Fruit fly (Drosophila melanogaster) whole organism, prepupa: Measurements from ENCODE around the gene Pp1alpha-96A.

Source experiments
- Blimp-1 ChIP-seq: fragments of 200-800 bp; sonication (Bioruptor generic); optimal IDR thresholded peaks from 3 replicates; lab custom pipeline; 2017; ENCODE audit warnings: missing biosample characterization, missing genetic modification characterization, mild to moderate bottlenecking, moderate library complexity, missing genetic modification reagents
- CG10631 ChIP-seq: fragments of 200-800 bp; sonication (Bioruptor generic); optimal IDR thresholded peaks from 2 replicates; lab custom pipeline; 2016; ENCODE audit warnings: missing biosample characterization, missing genetic modification characterization
- CG11902 ChIP-seq: fragments of 200-800 bp; sonication (Bioruptor generic); optimal IDR thresholded peaks from 3 replicates; lab custom pipeline; 2016; ENCODE audit warnings: missing biosample characterization, missing genetic modification characterization
- CG1621 ChIP-seq: fragments of 200-800 bp; sonication (Bioruptor generic); optimal IDR thresholded peaks from 3 replicates; lab custom pipeline; 2018; ENCODE audit warnings: missing biosample characterization, mild to moderate bottlenecking, missing genetic modification characterization
- CG16779 ChIP-seq: fragments of 200-800 bp; sonication (Bioruptor generic); optimal IDR thresholded peaks from 3 replicates; lab custom pipeline; 2017; ENCODE audit warnings: missing biosample characterization, mild to moderate bottlenecking, missing genetic modification characterization
- CG3032 ChIP-seq: fragments of 200-800 bp; optimal IDR thresholded peaks from 2 replicates; lab custom pipeline; 2019; ENCODE audit warnings: missing biosample characterization, mild to moderate bottlenecking, missing genetic modification characterization, moderate library complexity
- CG31627 ChIP-seq: fragments of 200-800 bp; sonication (Bioruptor generic); optimal IDR thresholded peaks from 3 replicates; lab custom pipeline; 2016; ENCODE audit warnings: missing biosample characterization, missing genetic modification characterization
- CG32006 ChIP-seq: fragments of 200-800 bp; sonication (Bioruptor generic); optimal IDR thresholded peaks from 3 replicates; lab custom pipeline; 2017; ENCODE audit warnings: missing biosample characterization, mild to moderate bottlenecking, missing genetic modification characterization
- CG7368 ChIP-seq: fragments of 200-800 bp; sonication (Bioruptor generic); optimal IDR thresholded peaks from 3 replicates; lab custom pipeline; 2016; ENCODE audit warnings: missing biosample characterization, missing genetic modification characterization
- CG8319 ChIP-seq: fragments of 200-800 bp; sonication (Bioruptor generic); optimal IDR thresholded peaks from 3 replicates; lab custom pipeline; 2016; ENCODE audit warnings: missing biosample characterization, missing genetic modification characterization
- CG8632 ChIP-seq: fragments of 200-800 bp; sonication (Bioruptor generic); optimal IDR thresholded peaks from 3 replicates; lab custom pipeline; 2016; ENCODE audit warnings: missing biosample characterization, missing genetic modification characterization
- CG9139 ChIP-seq: fragments of 200-800 bp; sonication (Bioruptor generic); optimal IDR thresholded peaks from 3 replicates; lab custom pipeline; 2017; ENCODE audit warnings: missing biosample characterization, mild to moderate bottlenecking, missing genetic modification characterization
- Eip75B ChIP-seq: fragments of 200-800 bp; sonication (Bioruptor generic); optimal IDR thresholded peaks from 3 replicates; lab custom pipeline; 2016; ENCODE audit warnings: missing biosample characterization, missing genetic modification characterization
- Eip78C ChIP-seq: fragments of 200-800 bp; sonication (Bioruptor generic); peaks from one replicate; lab custom pipeline; 2016; ENCODE audit warnings: missing biosample characterization, missing genetic modification characterization
- Eip93F ChIP-seq: fragments of 200-800 bp; sonication (Bioruptor generic); optimal IDR thresholded peaks from 2 replicates; lab custom pipeline; 2016; ENCODE audit warnings: missing biosample characterization, mild to moderate bottlenecking, missing genetic modification characterization
- Ets96B ChIP-seq: fragments of 200-800 bp; optimal IDR thresholded peaks from 2 replicates; lab custom pipeline; 2019; ENCODE audit warnings: missing biosample characterization, mild to moderate bottlenecking, missing genetic modification characterization, moderate library complexity
- Hr38 ChIP-seq: sonication (Bioruptor generic); optimal IDR thresholded peaks from 2 replicates; lab custom pipeline; 2016; ENCODE audit warnings: missing biosample characterization, missing genetic modification characterization
- Hr39 ChIP-seq: fragments of 200-800 bp; sonication (Bioruptor generic); optimal IDR thresholded peaks from 2 replicates; lab custom pipeline; 2016; ENCODE audit warnings: missing biosample characterization, missing genetic modification characterization
- Hr4 ChIP-seq: fragments of 200-800 bp; sonication (Bioruptor generic); optimal IDR thresholded peaks from 3 replicates; lab custom pipeline; 2016; ENCODE audit warnings: missing biosample characterization, missing genetic modification characterization
- Lpt ChIP-seq: fragments of 200-800 bp; sonication (Bioruptor generic); optimal IDR thresholded peaks from 3 replicates; lab custom pipeline; 2016; ENCODE audit warnings: missing biosample characterization, missing genetic modification characterization
- Met ChIP-seq: fragments of 200-800 bp; sonication (Bioruptor generic); optimal IDR thresholded peaks from 3 replicates; lab custom pipeline; 2016; ENCODE audit warnings: missing biosample characterization, missing genetic modification characterization
- OdsH ChIP-seq: fragments of 200-800 bp; sonication (Bioruptor generic); optimal IDR thresholded peaks from 3 replicates; lab custom pipeline; 2016; ENCODE audit warnings: missing biosample characterization, missing genetic modification characterization
- Smox ChIP-seq: fragments of 200-800 bp; sonication (Bioruptor generic); optimal IDR thresholded peaks from 3 replicates; lab custom pipeline; 2016; ENCODE audit warnings: missing biosample characterization, missing genetic modification characterization
- Sox14 ChIP-seq: fragments of 200-800 bp; sonication (Bioruptor generic); optimal IDR thresholded peaks from 3 replicates; lab custom pipeline; 2016; ENCODE audit warnings: missing biosample characterization, missing genetic modification characterization
- Sox15 ChIP-seq: fragments of 200-800 bp; sonication (Bioruptor generic); optimal IDR thresholded peaks from 3 replicates; lab custom pipeline; 2016; ENCODE audit warnings: missing biosample characterization, missing genetic modification characterization
- acj6 ChIP-seq: fragments of 200-800 bp; sonication (Bioruptor generic); optimal IDR thresholded peaks from 3 replicates; lab custom pipeline; 2016; ENCODE audit warnings: missing biosample characterization, missing genetic modification characterization
- dsx ChIP-seq: fragments of 200-800 bp; optimal IDR thresholded peaks from 3 replicates; lab custom pipeline; 2019; ENCODE audit warnings: missing biosample characterization, mild to moderate bottlenecking, missing genetic modification characterization, moderate library complexity; ENCODE audit not compliant: poor library complexity, severe bottlenecking
- eg ChIP-seq: fragments of 200-800 bp; sonication (Bioruptor generic); IDR thresholded peaks from 3 replicates; pipeline ENCODE4 v1.3.6; 2022; ENCODE audit warnings: missing biosample characterization, missing genetic modification characterization
- fd59A ChIP-seq: fragments of 200-800 bp; sonication (Bioruptor generic); optimal IDR thresholded peaks from 2 replicates; lab custom pipeline; 2017; ENCODE audit warnings: missing biosample characterization, mild to moderate bottlenecking, missing genetic modification characterization, missing genetic modification reagents
- fd85E ChIP-seq: fragments of 200-800 bp; sonication (Bioruptor generic); optimal IDR thresholded peaks from 3 replicates; lab custom pipeline; 2016; ENCODE audit warnings: missing biosample characterization, missing genetic modification characterization
- net ChIP-seq: fragments of 200-800 bp; sonication (Bioruptor generic); optimal IDR thresholded peaks from 3 replicates; lab custom pipeline; 2016; ENCODE audit warnings: missing biosample characterization, missing genetic modification characterization
- salr ChIP-seq, 2 experiments: fragments of 200-800 bp; sonication (Bioruptor generic); optimal IDR thresholded peaks; 3 replicates each; lab custom pipeline; 2016 to 2018; ENCODE audit warnings: missing biosample characterization in 2 of 2, missing genetic modification characterization in 2 of 2, mild to moderate bottlenecking in 1 of 2
- svp ChIP-seq: fragments of 200-800 bp; sonication (Bioruptor generic); peaks from one replicate; lab custom pipeline; 2016; ENCODE audit warnings: missing biosample characterization, missing genetic modification characterization

Pp1alpha-96A gene

DNA sequence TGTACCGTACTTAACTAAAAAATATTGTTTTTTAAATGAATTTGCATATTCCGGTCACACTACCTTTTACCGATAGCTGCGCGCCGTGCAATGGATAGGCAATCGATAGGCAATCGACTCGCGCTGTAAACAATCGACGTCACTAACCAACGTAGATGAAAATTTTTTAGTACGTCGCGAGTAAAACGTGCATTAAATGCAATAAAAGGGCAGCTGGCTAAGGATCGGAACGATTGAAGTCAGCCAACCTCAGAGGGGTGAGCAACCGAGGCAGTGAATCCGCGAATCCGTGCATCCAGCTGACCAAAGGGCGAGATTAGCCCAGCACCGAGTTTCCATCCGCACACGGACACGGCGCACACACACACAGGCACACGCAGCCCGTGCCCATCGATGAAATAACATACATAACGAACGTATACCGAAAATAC lies at the start of gene Pp1alpha-96A (continued):
- no peak for TF ChIP-seq Sox15 (GFP tag; lab: Kevin White, UChicago)

DNA sequence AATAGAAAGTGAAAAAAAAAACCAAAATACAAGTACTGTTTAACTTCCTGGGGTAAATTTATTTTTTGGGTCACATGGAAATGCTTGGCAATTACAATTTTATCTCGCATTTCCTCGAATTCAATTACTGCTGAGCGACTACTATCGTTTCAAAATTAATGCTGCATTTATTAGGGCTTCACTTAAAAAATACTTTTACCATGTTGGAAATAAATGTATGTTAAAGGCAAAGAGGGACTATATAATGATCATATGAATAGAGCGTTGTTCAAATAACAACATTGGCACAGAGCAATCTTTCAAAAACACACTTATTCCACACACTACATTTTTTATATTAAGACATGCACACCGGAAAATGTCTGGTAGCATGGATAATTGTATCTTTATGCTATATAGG lies 49.0 kb upstream of the Pp1alpha-96A start, which contains the start of gene CG31128:
TSS of gene CG31128 (plus strand) at position 301 of the 400 bp plus-strand sequence.
- TF ChIP-seq OdsH = no peak
- TF ChIP-seq CG3032 (tag; lab: Kevin White, UChicago) = no peak
- no peak for TF ChIP-seq eg (GFP tag; lab: Robert Waterston, UW)
- TF ChIP-seq CG7368 (GFP tag; lab: Kevin White, UChicago) = no peak
- no peak for TF ChIP-seq CG32006 (GFP tag; lab: Kevin White, UChicago)
- TF ChIP-seq Eip75B (GFP tag; lab: Kevin White, UChicago) = no peak

DNA sequence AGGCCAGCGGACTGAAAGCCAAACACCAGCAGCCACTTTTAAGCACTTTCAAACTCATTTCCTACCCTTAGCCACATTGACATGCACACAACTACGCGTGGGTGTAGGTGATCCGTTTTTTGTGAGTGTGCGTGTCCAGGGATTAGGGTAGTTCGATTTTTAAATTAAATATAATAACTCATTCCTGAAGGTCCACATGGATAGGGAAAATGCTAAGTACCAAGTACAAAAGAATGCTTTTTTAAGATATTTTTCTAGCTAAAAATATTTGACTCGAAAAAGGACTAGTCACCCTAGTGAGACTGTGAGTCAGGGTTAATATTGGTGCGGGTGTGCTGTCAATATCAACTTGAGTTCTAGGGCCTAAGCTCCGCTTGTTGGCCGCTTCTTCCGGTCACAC lies 43.3 kb upstream of the Pp1alpha-96A start:
- TF ChIP-seq Sox15 (GFP tag; lab: Kevin White, UChicago) = no peak
- TF ChIP-seq Met (GFP tag; lab: Kevin White, UChicago) = no peak
- no peak for TF ChIP-seq fd85E (GFP tag; lab: Kevin White, UChicago)
- no peak for TF ChIP-seq Smox (GFP tag; lab: Kevin White, UChicago)
- TF ChIP-seq net (GFP tag; lab: Kevin White, UChicago) = no peak
- no peak for TF ChIP-seq OdsH
- no peak for TF ChIP-seq CG8632 (GFP tag; lab: Kevin White, UChicago)
- TF ChIP-seq Sox14 = no peak
- TF ChIP-seq Eip93F (GFP tag; lab: Kevin White, UChicago) = no peak
- no peak for TF ChIP-seq CG16779
- no peak for TF ChIP-seq fd59A
- no peak for TF ChIP-seq dsx (GFP tag; lab: Kevin White, UChicago)
- no peak for TF ChIP-seq Ets96B
- TF ChIP-seq Hr39 (GFP tag; lab: Kevin White, UChicago) = no peak
- no peak for TF ChIP-seq CG31627
- no peak for TF ChIP-seq Eip78C (GFP tag; lab: Kevin White, UChicago)
- TF ChIP-seq Hr4 (GFP tag; lab: Kevin White, UChicago) = no peak
- no peak for TF ChIP-seq CG10631 (GFP tag; lab: Kevin White, UChicago)
- no peak for TF ChIP-seq CG9139 (GFP tag; lab: Kevin White, UChicago)

DNA sequence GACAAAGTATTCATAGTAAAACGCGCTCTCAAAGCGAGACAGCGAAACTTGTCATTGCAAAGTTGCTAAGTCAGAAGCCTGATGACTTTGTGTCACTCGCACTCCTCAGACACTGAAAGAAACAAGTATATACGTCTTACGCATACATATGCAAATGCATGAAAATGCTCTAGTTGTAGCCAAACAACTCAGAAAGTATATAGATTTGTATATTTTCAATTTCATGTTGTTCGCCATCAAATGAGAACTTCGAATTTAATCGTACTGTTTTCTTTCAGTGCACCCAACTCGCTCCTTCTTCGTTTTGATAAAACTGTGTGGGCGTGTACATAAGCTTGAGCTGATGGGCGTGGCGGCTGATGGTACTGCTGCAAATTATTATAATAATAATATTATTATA lies 37.0 kb upstream of the Pp1alpha-96A start:
- TF ChIP-seq Hr38 (GFP tag; lab: Kevin White, UChicago) (no peak), CG11902 (GFP tag; lab: Kevin White, UChicago) (no peak), salr (GFP tag; optimal IDR thresholded peaks at IDR 0.05; lab: Kevin White, UChicago) (no peak), CG32006 (GFP tag; lab: Kevin White, UChicago) (no peak), Lpt (GFP tag; lab: Kevin White, UChicago) (no peak), CG1621 (tag; lab: Kevin White, UChicago) (no peak), Blimp-1 (GFP tag; lab: Kevin White, UChicago) (no peak), CG8319 (GFP tag; lab: Kevin White, UChicago) (no peak), acj6 (GFP tag; lab: Kevin White, UChicago) (no peak), Eip78C (GFP tag; lab: Kevin White, UChicago) (no peak), Hr4 (GFP tag; lab: Kevin White, UChicago) (no peak)

DNA sequence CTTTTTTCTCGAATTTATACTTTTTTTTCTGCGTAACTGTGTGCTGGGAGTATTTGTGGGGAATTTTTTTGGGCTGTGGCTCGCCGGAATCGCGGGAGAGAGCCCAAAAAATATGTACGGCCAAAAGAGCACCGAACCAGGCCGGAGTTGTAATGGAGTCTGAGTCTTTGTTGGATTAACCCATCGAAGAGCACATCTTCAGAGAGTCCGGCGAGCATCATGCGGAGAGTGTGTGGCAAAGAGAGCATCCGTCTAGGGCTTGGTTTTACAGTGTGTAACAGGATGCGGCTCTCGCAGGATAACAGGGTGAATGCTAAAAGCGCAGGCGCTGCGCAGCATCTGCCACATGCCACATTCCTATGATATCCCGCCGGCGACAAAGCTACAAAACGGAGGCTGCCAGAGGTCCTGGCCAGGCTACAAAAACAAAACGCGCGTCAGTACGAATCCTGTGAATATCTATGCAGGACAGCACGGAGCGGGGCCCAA lies 33.0 kb upstream of the Pp1alpha-96A start, which contains the start of gene nAChRalpha2:
TSS of gene nAChRalpha2 (plus strand) at position 439 of the 489 bp plus-strand sequence.
- peak; percentile 1 for TF ChIP-seq Eip78C (GFP tag; lab: Kevin White, UChicago)
- TF ChIP-seq CG8319 (GFP tag; lab: Kevin White, UChicago) = no peak
- TF ChIP-seq svp (GFP tag; lab: Kevin White, UChicago) = peak; percentile 25
